Fruit fly (Drosophila melanogaster) whole organism, adult: ENCODE measurements around the gene CG14073.

Experiments
- CG11617 ChIP-seq: fragments of 200-800 bp; sonication (Bioruptor generic); optimal IDR thresholded peaks from 2 replicates; lab custom pipeline; 2017; ENCODE audit warnings: mild to moderate bottlenecking, missing biosample characterization, missing genetic modification reagents, missing genetic modification characterization
- CG12768 ChIP-seq: fragments of 200-800 bp; sonication (Bioruptor generic); optimal IDR thresholded peaks from 2 replicates; lab custom pipeline; 2017; ENCODE audit warnings: missing biosample characterization, missing genetic modification characterization, mild to moderate bottlenecking, moderate library complexity, missing genetic modification reagents
- CG33017 ChIP-seq: fragments of 200-800 bp; sonication (Bioruptor generic); optimal IDR thresholded peaks from 2 replicates; lab custom pipeline; 2018; ENCODE audit warnings: missing biosample characterization, mild to moderate bottlenecking, missing genetic modification characterization, moderate library complexity
- CG5204 ChIP-seq: fragments of 200-800 bp; sonication (Bioruptor generic); optimal IDR thresholded peaks from 2 replicates; lab custom pipeline; 2016; ENCODE audit warnings: missing biosample characterization, missing genetic modification characterization
- CG7045 ChIP-seq: fragments of 200-800 bp; sonication (Bioruptor generic); optimal IDR thresholded peaks from 2 replicates; lab custom pipeline; 2017; ENCODE audit warnings: missing biosample characterization, mild to moderate bottlenecking, missing genetic modification characterization
- Clk ChIP-seq: fragments of 200-800 bp; sonication (Bioruptor generic); optimal IDR thresholded peaks from 2 replicates; lab custom pipeline; 2017; ENCODE audit warnings: missing biosample characterization, missing genetic modification characterization
- Crg-1 ChIP-seq: fragments of 200-800 bp; sonication (Bioruptor generic); optimal IDR thresholded peaks from 2 replicates; lab custom pipeline; 2016; ENCODE audit warnings: missing biosample characterization, missing genetic modification characterization
- Hr96 ChIP-seq: fragments of 200-800 bp; sonication (Bioruptor generic); optimal IDR thresholded peaks from 2 replicates; lab custom pipeline; 2016; ENCODE audit warnings: missing biosample characterization, missing genetic modification characterization
- Mnt ChIP-seq: fragments of 200-800 bp; sonication (Bioruptor generic); optimal IDR thresholded peaks from 2 replicates; lab custom pipeline; 2016; ENCODE audit warnings: missing biosample characterization, mild to moderate bottlenecking, missing genetic modification characterization
- cnc ChIP-seq, 2 experiments: fragments of >200 bp; optimal IDR thresholded peaks; 2 replicates each; lab custom pipeline; 2017
- kay ChIP-seq: fragments of 200-800 bp; sonication (Bioruptor generic); peaks from one replicate; lab custom pipeline; 2016; ENCODE audit warnings: missing biosample characterization, missing genetic modification characterization, borderline replicate concordance
- ovo ChIP-seq: fragments of 200-800 bp; sonication (Bioruptor generic); optimal IDR thresholded peaks from 2 replicates; lab custom pipeline; 2016; ENCODE audit warnings: missing biosample characterization, missing genetic modification characterization
- pad ChIP-seq: fragments of 200-800 bp; sonication (Bioruptor generic); optimal IDR thresholded peaks from 3 replicates; lab custom pipeline; 2017; ENCODE audit warnings: missing biosample characterization, missing genetic modification characterization, mild to moderate bottlenecking, moderate library complexity, missing genetic modification reagents
- tj ChIP-seq: fragments of 200-800 bp; sonication (Bioruptor generic); optimal IDR thresholded peaks from 3 replicates; lab custom pipeline; 2017; ENCODE audit warnings: missing biosample characterization, mild to moderate bottlenecking, missing genetic modification characterization, moderate library complexity

DNA sequence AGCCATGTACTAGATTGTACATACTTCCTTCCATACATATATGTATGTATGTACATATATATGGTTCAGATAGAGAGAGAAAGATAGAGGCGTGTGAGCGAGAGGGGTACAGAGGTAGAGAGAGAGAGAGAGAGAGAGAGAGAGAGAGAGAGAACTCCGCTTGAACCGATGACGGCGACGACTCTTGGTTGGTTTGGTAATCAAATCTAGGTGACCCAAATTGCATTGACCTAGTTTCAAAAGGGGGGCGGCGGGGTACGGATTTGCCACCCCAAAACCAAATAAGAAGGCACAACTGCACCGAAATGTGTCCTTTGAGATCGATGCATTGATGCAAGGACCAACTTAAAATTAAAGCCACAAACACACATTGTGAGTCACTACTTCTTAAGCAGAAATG is 32.6 kb downstream of the CG14073 start:
- TF ChIP-seq kay (GFP tag; lab: Kevin White, UChicago) (no peak), CG7045 (no peak), CG33017 (tag; lab: Kevin White, UChicago) (no peak), Crg-1 (GFP tag; lab: Kevin White, UChicago) (no peak), CG12768 (GFP tag; lab: Kevin White, UChicago) (no peak), Hr96 (GFP tag; lab: Kevin White, UChicago) (no peak), tj (GFP tag; lab: Kevin White, UChicago) (no peak), CG5204 (GFP tag; lab: Kevin White, UChicago) (no peak), Clk (no peak), cnc (optimal IDR thresholded peaks at IDR 0.05; lab: Kevin White, UChicago) (no peak), pad (GFP tag; lab: Kevin White, UChicago) (no peak), CG11617 (GFP tag; lab: Kevin White, UChicago) (no peak), Mnt (GFP tag; lab: Kevin White, UChicago) (no peak), ovo (no peak)
